Worm (Caenorhabditis elegans): ENCODE measurements around the gene F41C3.11.

Gene F41C3.11

ce11 chrII:4736585-4736984 is 2.8 kb upstream of the F41C3.11 start:
- TF ChIP-seq lin-11 (tag; optimal IDR thresholded peaks at IDR 0.05) (no peak), ceh-24 (tag; optimal IDR thresholded peaks at IDR 0.05) (no peak), elt-2 (tag; optimal IDR thresholded peaks at IDR 0.05) (no peak), unc-42 (tag; optimal IDR thresholded peaks at IDR 0.05) (no peak), T23F11.4 (GFP tag; optimal IDR thresholded peaks at IDR 0.05) (no peak), npax-4 (tag; optimal IDR thresholded peaks at IDR 0.05) (no peak), pha-2 (tag; optimal IDR thresholded peaks at IDR 0.05) (no peak), nhr-11 (tag; optimal IDR thresholded peaks at IDR 0.05) (no peak), hlh-13 (GFP tag; optimal IDR thresholded peaks at IDR 0.05) (no peak), pag-3 (tag; optimal IDR thresholded peaks at IDR 0.05; ENCODE audit: borderline replicate concordance) (no peak), nhr-232 (tag; optimal IDR thresholded peaks at IDR 0.05) (no peak), C08G9.2 (tag; optimal IDR thresholded peaks at IDR 0.05) (no peak), K02D7.2 (tag; optimal IDR thresholded peaks at IDR 0.05) (no peak), ceh-22 (tag; optimal IDR thresholded peaks at IDR 0.05) (no peak)

- TF ChIP-seq ceh-14 (tag; optimal IDR thresholded peaks at IDR 0.05) (no peak), pha-2 (tag; optimal IDR thresholded peaks at IDR 0.05) (no peak), fkh-10 (GFP tag; optimal IDR thresholded peaks at IDR 0.05) (no peak), pros-1 (tag; optimal IDR thresholded peaks at IDR 0.05) (no peak), ahr-1 (tag; optimal IDR thresholded peaks at IDR 0.05) (no peak), nhr-232 (tag; optimal IDR thresholded peaks at IDR 0.05) (no peak), pqm-1 (tag; optimal IDR thresholded peaks at IDR 0.05) (no peak), dve-1 (tag; optimal IDR thresholded peaks at IDR 0.05) (no peak), ceh-9 (tag; optimal IDR thresholded peaks at IDR 0.05) (no peak), K09A11.1 (tag; optimal IDR thresholded peaks at IDR 0.05; ENCODE audit: insufficient read depth) (no peak), nfya-1 (tag; optimal IDR thresholded peaks at IDR 0.05) (no peak), ets-4 (tag; optimal IDR thresholded peaks at IDR 0.05) (no peak), elt-4 (tag; optimal IDR thresholded peaks at IDR 0.05) (no peak), hlh-8 (tag; optimal IDR thresholded peaks at IDR 0.05) (no peak), che-1 (tag; optimal IDR thresholded peaks at IDR 0.05) (no peak), ceh-24 (tag; optimal IDR thresholded peaks at IDR 0.05) (no peak)
Observed at ce11 chrII:4734477-4734876, 729 bp upstream of the F41C3.11 start.

- no peak for TF ChIP-seq rnt-1 (tag; optimal IDR thresholded peaks at IDR 0.05)
- TF ChIP-seq F13H6.1 (tag; optimal IDR thresholded peaks at IDR 0.05) = no peak
- no peak for TF ChIP-seq ets-4 (tag; optimal IDR thresholded peaks at IDR 0.05)
- no peak for TF ChIP-seq ref-2 (tag; optimal IDR thresholded peaks at IDR 0.05)
- no peak for TF ChIP-seq nhr-11 (tag; optimal IDR thresholded peaks at IDR 0.05)
- TF ChIP-seq lim-6 (tag; optimal IDR thresholded peaks at IDR 0.05) = no peak
- TF ChIP-seq syd-9 (tag; optimal IDR thresholded peaks at IDR 0.05) = no peak
Observed at ce11 chrII:4729733-4730132, 4.0 kb downstream of the F41C3.11 start, which contains the start of gene F41C3.7. Gene F41C3.7, plus strand, starts transcription at chrII:4730033.

ce11 chrII:4728687-4729086 is 5.1 kb downstream of the F41C3.11 start:
- TF ChIP-seq ceh-9 (tag; optimal IDR thresholded peaks at IDR 0.05) (no peak), nfya-1 (tag; optimal IDR thresholded peaks at IDR 0.05) (no peak), elt-2 (tag; optimal IDR thresholded peaks at IDR 0.05) (peak; percentile 93), T23F11.4 (GFP tag; optimal IDR thresholded peaks at IDR 0.05) (no peak), pha-4 (tag; optimal IDR thresholded peaks at IDR 0.05) (no peak)

- TF ChIP-seq ahr-1 (tag; optimal IDR thresholded peaks at IDR 0.05) (no peak), C38D4.7 (GFP tag; optimal IDR thresholded peaks at IDR 0.05) (no peak), ceh-24 (tag; optimal IDR thresholded peaks at IDR 0.05) (no peak), hlh-30 (tag; optimal IDR thresholded peaks at IDR 0.05; ENCODE audit: insufficient read depth) (no peak), ets-4 (tag; optimal IDR thresholded peaks at IDR 0.05) (no peak), pha-4 (tag; optimal IDR thresholded peaks at IDR 0.05) (no peak), ceh-30 (tag; optimal IDR thresholded peaks at IDR 0.05) (no peak), odd-2 (tag; optimal IDR thresholded peaks at IDR 0.05) (no peak), sox-4 (tag; optimal IDR thresholded peaks at IDR 0.05) (no peak), unc-3 (GFP tag; conservative IDR thresholded peaks at IDR 0.05) (no peak), unc-3 (tag; optimal IDR thresholded peaks at IDR 0.05) (no peak), ref-2 (tag; optimal IDR thresholded peaks at IDR 0.05) (no peak), ceh-2 (tag; optimal IDR thresholded peaks at IDR 0.05) (no peak), ceh-45 (GFP tag; IDR thresholded peaks at IDR 0.05) (no peak), eyg-1 (tag; optimal IDR thresholded peaks at IDR 0.05) (no peak), fax-1 (tag; optimal IDR thresholded peaks at IDR 0.05) (no peak)
Observed at ce11 chrII:4727769-4728168, 6.0 kb downstream of the F41C3.11 start, which contains the start of gene ttr-41. Gene ttr-41, minus strand, starts transcription at chrII:4727869.
